Worm (Caenorhabditis elegans): Measurements from ENCODE around the gene C01G12.3.

DNA sequence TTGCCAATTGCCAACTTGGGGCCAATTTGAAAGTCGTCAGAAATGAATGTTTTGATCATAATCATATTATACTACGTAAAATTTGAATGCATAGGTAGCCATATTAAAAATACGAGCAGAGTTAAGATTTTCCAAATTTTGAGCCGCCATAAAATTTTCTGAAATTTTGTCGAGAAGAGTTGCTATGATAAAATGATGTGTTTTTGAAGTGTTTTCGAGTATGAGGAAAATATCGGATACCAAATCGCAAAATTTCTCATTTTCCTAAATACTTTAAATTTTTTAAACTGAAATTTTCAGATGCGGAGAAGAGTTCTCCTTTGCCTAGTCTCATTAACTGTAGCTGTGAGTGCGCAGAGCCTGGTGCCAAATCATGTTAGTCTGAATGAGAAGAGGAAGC lies 45.2 kb upstream of the C01G12.3 start, which contains the start of gene tag-297:
- TF ChIP-seq nhr-76 (tag; optimal IDR thresholded peaks at IDR 0.05) (no peak), nhr-11 (tag; optimal IDR thresholded peaks at IDR 0.05) (no peak), ces-1 (GFP tag; optimal IDR thresholded peaks at IDR 0.05) (no peak), set-16 (GFP tag; IDR thresholded peaks at IDR 0.05) (no peak), aha-1 (tag) (no peak), skn-1 (tag; optimal IDR thresholded peaks at IDR 0.05) (no peak), fkh-10 (GFP tag; optimal IDR thresholded peaks at IDR 0.05) (no peak), daf-8 (GFP tag; IDR thresholded peaks at IDR 0.05) (no peak), nhr-28 (tag; optimal IDR thresholded peaks at IDR 0.05) (no peak), ceh-44 (GFP tag; IDR thresholded peaks at IDR 0.05) (no peak), unc-62 (GFP tag; optimal IDR thresholded peaks at IDR 0.05 in 1 of 2) (no peak), unc-62 (tag; optimal IDR thresholded peaks at IDR 0.05) (no peak)
